Fruit fly (Drosophila melanogaster): Measurements from ENCODE around the gene Chc.

Gene Chc

dm6 chrX:15869843-15870242 is 34.6 kb upstream of the Chc start, which contains the start of gene CG16952 (continued):
- TF ChIP-seq jing (GFP tag; optimal IDR thresholded peaks at IDR 0.05) (no peak), ato (GFP tag; IDR thresholded peaks at IDR 0.05; ENCODE audit: partially characterized antibody) (peak; percentile 91), CG4730 (GFP tag; IDR thresholded peaks at IDR 0.05) (no peak), CG2875 (GFP tag; optimal IDR thresholded peaks at IDR 0.05) (no peak), emc (GFP tag; optimal IDR thresholded peaks at IDR 0.05) (no peak), gro (GFP tag; optimal IDR thresholded peaks at IDR 0.05) (no peak), gsb (GFP tag; IDR thresholded peaks at IDR 0.05) (no peak), CG31365 (tag; optimal IDR thresholded peaks at IDR 0.05) (no peak), hb (GFP tag; IDR thresholded peaks at IDR 0.05; ENCODE audit: partially characterized antibody) (peak; percentile 92), CG11456 (GFP tag; IDR thresholded peaks at IDR 0.05) (no peak), CG5245 (GFP tag; optimal IDR thresholded peaks at IDR 0.05) (no peak), CG18764 (GFP tag; optimal IDR thresholded peaks at IDR 0.05) (no peak), Side (GFP tag; optimal IDR thresholded peaks at IDR 0.05) (no peak), CG42726 (GFP tag; IDR thresholded peaks at IDR 0.05; ENCODE audit: partially characterized antibody) (peak; percentile 50; the same call in 1 of the 2 replicates), ttk (GFP tag; IDR thresholded peaks at IDR 0.05) (no peak), CG11560 (tag; IDR thresholded peaks at IDR 0.05) (no peak), CG16779 (GFP tag; IDR thresholded peaks at IDR 0.05) (no peak), Fer3 (tag; optimal IDR thresholded peaks at IDR 0.05) (no peak), CG3065 (GFP tag; optimal IDR thresholded peaks at IDR 0.05) (no peak), fd64A (GFP tag; optimal IDR thresholded peaks at IDR 0.05) (no peak), CG3838 (GFP tag; optimal IDR thresholded peaks at IDR 0.05) (no peak), CG15696 (tag; optimal IDR thresholded peaks at IDR 0.05) (no peak), CG9437 (GFP tag; optimal IDR thresholded peaks at IDR 0.05) (no peak), salm (tag; optimal IDR thresholded peaks at IDR 0.05) (no peak), ac (GFP tag; optimal IDR thresholded peaks at IDR 0.05) (no peak), Bgb (GFP tag; IDR thresholded peaks at IDR 0.05; ENCODE audit: partially characterized antibody) (peak; percentile 83), D19B (GFP tag; optimal IDR thresholded peaks at IDR 0.05) (no peak), sob (GFP tag; IDR thresholded peaks at IDR 0.05) (no peak), maf-S (GFP tag; optimal IDR thresholded peaks at IDR 0.05) (no peak), trh (GFP tag; optimal IDR thresholded peaks at IDR 0.05) (no peak), Awh (GFP tag; IDR thresholded peaks at IDR 0.05) (no peak), CG6254 (GFP tag; optimal IDR thresholded peaks at IDR 0.05) (no peak), shn (GFP tag; optimal IDR thresholded peaks at IDR 0.05) (no peak), tup (GFP tag; optimal IDR thresholded peaks at IDR 0.05) (no peak), ap (GFP tag; IDR thresholded peaks at IDR 0.05) (no peak), Dip3 (GFP tag; optimal IDR thresholded peaks at IDR 0.05) (no peak), E2f2 (GFP tag; IDR thresholded peaks at IDR 0.05) (peak; percentile 65), Trl (optimal IDR thresholded peaks at IDR 0.05) (no peak), Trl (GFP tag; optimal IDR thresholded peaks at IDR 0.05) (no peak), sna (GFP tag; IDR thresholded peaks at IDR 0.05; ENCODE audit: partially characterized antibody) (peak; percentile 91), zfh2 (GFP tag; optimal IDR thresholded peaks at IDR 0.05) (no peak), ATbp (GFP tag; optimal IDR thresholded peaks at IDR 0.05) (no peak), CG1024 (GFP tag; IDR thresholded peaks at IDR 0.05) (no peak), fd96Cb (tag; optimal IDR thresholded peaks at IDR 0.05) (no peak), Six4 (GFP tag; optimal IDR thresholded peaks at IDR 0.05) (no peak), YL-1 (GFP tag; optimal IDR thresholded peaks at IDR 0.05) (no peak), cwo (GFP tag; optimal IDR thresholded peaks at IDR 0.05) (no peak), pan (optimal IDR thresholded peaks at IDR 0.05) (no peak), pan (GFP tag; optimal IDR thresholded peaks at IDR 0.05 in 1 of 2, IDR thresholded peaks at IDR 0.05 in 1 of 2) (no peak), CG7987 (GFP tag; optimal IDR thresholded peaks at IDR 0.05) (no peak), CG13424 (tag; optimal IDR thresholded peaks at IDR 0.05) (no peak), tll (GFP tag; optimal IDR thresholded peaks at IDR 0.05) (no peak)

Measured in whole organism, embryonic.